Worm (Caenorhabditis elegans) whole organism, L4 larva: ENCODE measurements around the gene ZK512.2.
A peak's percentile ranks its signal among the peaks of the same experiment; 100 is the strongest.

ENCODE experiments used
- F49E8.2 ChIP-seq: sonication (generic microtip); optimal IDR thresholded peaks from 2 replicates; lab custom pipeline; 2016; ENCODE audit warnings: missing compliant biosample characterization, mild to moderate bottlenecking, missing genetic modification characterization, borderline replicate concordance
- ZK546.5 ChIP-seq, 2 experiments: sonication (generic microtip); optimal IDR thresholded peaks; 2 replicates each; lab custom pipeline; 2017; ENCODE audit warnings: missing biosample characterization in 2 of 2, missing genetic modification characterization in 2 of 2
- aha-1 ChIP-seq: fragments of 150-350 bp; peaks from one replicate; lab custom pipeline; 2014; ENCODE audit warnings: missing biosample characterization, missing genetic modification characterization
- attf-4 ChIP-seq: sonication (generic microtip); optimal IDR thresholded peaks from 3 replicates; lab custom pipeline; 2017; ENCODE audit warnings: missing biosample characterization, missing genetic modification characterization
- ceh-28 ChIP-seq: fragments of 150-350 bp; optimal IDR thresholded peaks from 2 replicates; lab custom pipeline; 2014; ENCODE audit warnings: missing biosample characterization, missing genetic modification reagents, missing genetic modification characterization
- ceh-32 ChIP-seq: sonication (generic microtip); optimal IDR thresholded peaks from 2 replicates; lab custom pipeline; 2016; ENCODE audit warnings: mild to moderate bottlenecking, missing genetic modification characterization, missing compliant biosample characterization; ENCODE audit not compliant: poor library complexity
- ceh-44 ChIP-seq: fragments of 200-800 bp; sonication (Bioruptor generic); IDR thresholded peaks from 2 replicates; pipeline ENCODE4 v1.3.6; 2022; ENCODE audit warnings: missing genetic modification reagents, missing genetic modification characterization, missing compliant biosample characterization
- ceh-62 ChIP-seq: sonication (generic microtip); optimal IDR thresholded peaks from 2 replicates; lab custom pipeline; 2017; ENCODE audit warnings: missing biosample characterization, missing genetic modification characterization
- ces-1 ChIP-seq: fragments of 150-350 bp; sonication (generic microtip); optimal IDR thresholded peaks from 4 replicates; lab custom pipeline; 2014; ENCODE audit warnings: missing biosample characterization, missing genetic modification reagents, missing genetic modification characterization
- cey-2 ChIP-seq: sonication (generic microtip); optimal IDR thresholded peaks from 3 replicates; lab custom pipeline; 2017; ENCODE audit warnings: missing genetic modification characterization, mild to moderate bottlenecking, missing compliant biosample characterization, antibody characterized with exemption, borderline replicate concordance; ENCODE audit not compliant: insufficient read depth
- daf-12 ChIP-seq: fragments of 150-350 bp; optimal IDR thresholded peaks from 2 replicates; lab custom pipeline; 2014; ENCODE audit warnings: missing biosample characterization, missing genetic modification reagents, missing genetic modification characterization
- daf-19 ChIP-seq: fragments of 200-800 bp; sonication (Bioruptor generic); conservative IDR thresholded peaks from 2 replicates; pipeline ENCODE4 v1.3.6; 2022; ENCODE audit warnings: missing genetic modification characterization, missing compliant biosample characterization
- dmd-8 ChIP-seq: fragments of 200-800 bp; sonication (Bioruptor generic); IDR thresholded peaks from 2 replicates; pipeline ENCODE4 v1.3.6; 2022; ENCODE audit warnings: missing genetic modification characterization, missing compliant biosample characterization
- dmd-9 ChIP-seq: fragments of 200-800 bp; sonication (Bioruptor generic); IDR thresholded peaks from 2 replicates; pipeline ENCODE4 v1.3.6; 2022; ENCODE audit warnings: missing genetic modification reagents, missing genetic modification characterization, missing compliant biosample characterization
- dve-1 ChIP-seq: sonication (generic microtip); optimal IDR thresholded peaks from 2 replicates; lab custom pipeline; 2017; ENCODE audit warnings: antibody characterized with exemption, mild to moderate bottlenecking, missing genetic modification characterization, missing compliant biosample characterization; ENCODE audit not compliant: insufficient read depth
- gei-8 ChIP-seq: fragments of 200-800 bp; sonication (Bioruptor generic); optimal IDR thresholded peaks from 2 replicates; lab custom pipeline; 2018; ENCODE audit warnings: mild to moderate bottlenecking, missing genetic modification characterization, missing compliant biosample characterization
- hmg-1.1 ChIP-seq: fragments of 200-800 bp; sonication (Bioruptor generic); IDR thresholded peaks from 2 replicates; pipeline ENCODE4 v1.3.6; 2022; ENCODE audit warnings: missing genetic modification reagents, missing genetic modification characterization, missing compliant biosample characterization
- lin-15B ChIP-seq: fragments of 150-350 bp; sonication (generic microtip); optimal IDR thresholded peaks from 3 replicates; lab custom pipeline; 2014; ENCODE audit warnings: missing biosample characterization, missing genetic modification characterization
- lir-3 ChIP-seq: sonication (generic microtip); optimal IDR thresholded peaks from 2 replicates; lab custom pipeline; 2016; ENCODE audit warnings: mild to moderate bottlenecking, missing genetic modification characterization, missing compliant biosample characterization
- lsy-2 ChIP-seq, 2 experiments: fragments of 150-350 bp in 1 of 2; sonication (generic microtip) in 1 of 2; optimal IDR thresholded peaks; 2 replicates each; lab custom pipeline; 2014 to 2017; ENCODE audit warnings: missing biosample characterization in 2 of 2, missing genetic modification characterization in 2 of 2
- madf-9 ChIP-seq: fragments of 200-800 bp; sonication (Bioruptor generic); conservative IDR thresholded peaks from 2 replicates; pipeline ENCODE4 v1.3.6; 2022; ENCODE audit warnings: missing genetic modification reagents, missing genetic modification characterization, missing compliant biosample characterization
- mdt-29 ChIP-seq: fragments of 200-800 bp; sonication (Bioruptor generic); IDR thresholded peaks from 2 replicates; pipeline ENCODE4 v1.3.6; 2022; ENCODE audit warnings: missing genetic modification reagents, missing genetic modification characterization, missing compliant biosample characterization
- mes-2 ChIP-seq: sonication (generic microtip); optimal IDR thresholded peaks from 2 replicates; lab custom pipeline; 2016; ENCODE audit warnings: missing genotype, mild to moderate bottlenecking, missing genetic modification characterization, missing compliant biosample characterization; ENCODE audit not compliant: poor library complexity, severe bottlenecking
- nhr-42 ChIP-seq: fragments of 200-800 bp; sonication (Bioruptor generic); IDR thresholded peaks from 2 replicates; pipeline ENCODE4 v1.3.6; 2022; ENCODE audit warnings: missing genetic modification characterization, missing compliant biosample characterization
- nhr-6 ChIP-seq: fragments of 150-350 bp; optimal IDR thresholded peaks from 2 replicates; lab custom pipeline; 2014; ENCODE audit warnings: missing biosample characterization, missing genetic modification characterization
- nhr-76 ChIP-seq: fragments of 150-350 bp; optimal IDR thresholded peaks from 2 replicates; lab custom pipeline; 2014; ENCODE audit warnings: missing biosample characterization, missing genetic modification characterization
- pha-4 ChIP-seq, 2 experiments: fragments of 150-350 bp in 1 of 2; fragments of 200-800 bp in 1 of 2; sonication (Bioruptor generic) in 1 of 2; IDR thresholded peaks in 1 of 2; optimal IDR thresholded peaks in 1 of 2; 2 replicates each; pipeline versions ENCODE4 v1.3.6 to Lab custom; 2014 to 2022; ENCODE audit warnings: missing genetic modification characterization in 2 of 2, missing genetic modification reagents in 2 of 2, missing biosample characterization in 1 of 2, missing compliant biosample characterization in 1 of 2
- rbr-2 ChIP-seq: sonication (generic microtip); optimal IDR thresholded peaks from 2 replicates; lab custom pipeline; 2016; ENCODE audit warnings: missing genotype, missing genetic modification characterization, missing compliant biosample characterization
- tra-1 ChIP-seq: fragments of 200-800 bp; sonication (Bioruptor generic); IDR thresholded peaks from 2 replicates; pipeline ENCODE4 v1.3.6; 2022; ENCODE audit warnings: missing genetic modification reagents, missing genetic modification characterization, missing compliant biosample characterization
- unc-62 ChIP-seq, 3 experiments: fragments of 150-350 bp in 1 of 3; sonication (generic microtip); optimal IDR thresholded peaks in 2 of 3; peaks in 1 of 3; 1 replicate in 1 of 3; 2 replicates in 2 of 3; lab custom pipeline; 2014 to 2017; ENCODE audit warnings: missing biosample characterization in 3 of 3, missing genetic modification characterization in 3 of 3, missing genetic modification reagents in 3 of 3, missing genotype in 1 of 3
- zfp-2 ChIP-seq: sonication (generic microtip); optimal IDR thresholded peaks from 2 replicates; lab custom pipeline; 2016; ENCODE audit warnings: mild to moderate bottlenecking, missing genetic modification characterization, missing compliant biosample characterization
- zip-11 ChIP-seq: fragments of 200-800 bp; sonication (Bioruptor generic); IDR thresholded peaks from 2 replicates; pipeline ENCODE4 v1.3.6; 2022; ENCODE audit warnings: missing genetic modification characterization, missing compliant biosample characterization

Gene ZK512.2

DNA sequence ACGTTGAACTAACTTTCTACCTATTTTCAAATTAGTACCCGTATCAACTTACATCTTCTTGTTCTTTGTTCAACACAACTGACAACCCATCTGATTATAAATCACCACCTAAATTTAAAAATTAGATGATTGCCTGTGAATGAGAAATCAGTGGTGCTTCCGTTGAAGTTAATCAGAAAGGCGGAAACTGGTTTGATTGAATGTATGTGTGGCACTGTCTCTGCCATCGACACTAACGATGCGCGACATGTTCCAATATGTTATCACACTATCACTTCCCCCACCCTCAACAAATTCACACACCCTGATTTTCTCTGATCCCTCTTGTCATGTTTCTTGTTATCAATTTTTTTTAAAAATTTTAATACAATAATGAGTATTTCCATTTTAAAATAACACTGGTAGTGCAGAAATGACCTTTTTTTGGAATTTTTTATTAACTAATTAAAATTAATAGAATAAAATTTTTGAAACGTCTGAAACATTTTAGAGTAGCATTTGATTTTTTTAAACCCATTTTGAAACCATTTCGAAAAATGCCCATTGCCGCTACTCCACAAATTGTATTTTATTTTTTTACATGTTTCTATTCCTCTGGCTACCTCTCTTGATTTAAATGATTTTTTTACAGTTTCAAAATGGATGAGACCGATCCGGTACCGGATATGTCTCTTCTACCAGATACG lies 25.5 kb downstream of the ZK512.2 start, which contains the start of gene ced-11:
Gene ced-11, plus strand, starts transcription at position 636 of the 686 bp plus-strand sequence.
- TF ChIP-seq unc-62 (GFP tag; optimal IDR thresholded peaks at IDR 0.05 in 1 of 2; lab: Kevin White, UChicago) (peak in 1 of 2 experiments; percentile 17), unc-62 (tag; optimal IDR thresholded peaks at IDR 0.05; lab: Kevin White, UChicago) (no peak), nhr-76 (tag; lab: Kevin White, UChicago) (no peak), ceh-44 (GFP tag; lab: Robert Waterston, UW) (no peak), lir-3 (tag; lab: Kevin White, UChicago) (no peak), gei-8 (no peak)

DNA sequence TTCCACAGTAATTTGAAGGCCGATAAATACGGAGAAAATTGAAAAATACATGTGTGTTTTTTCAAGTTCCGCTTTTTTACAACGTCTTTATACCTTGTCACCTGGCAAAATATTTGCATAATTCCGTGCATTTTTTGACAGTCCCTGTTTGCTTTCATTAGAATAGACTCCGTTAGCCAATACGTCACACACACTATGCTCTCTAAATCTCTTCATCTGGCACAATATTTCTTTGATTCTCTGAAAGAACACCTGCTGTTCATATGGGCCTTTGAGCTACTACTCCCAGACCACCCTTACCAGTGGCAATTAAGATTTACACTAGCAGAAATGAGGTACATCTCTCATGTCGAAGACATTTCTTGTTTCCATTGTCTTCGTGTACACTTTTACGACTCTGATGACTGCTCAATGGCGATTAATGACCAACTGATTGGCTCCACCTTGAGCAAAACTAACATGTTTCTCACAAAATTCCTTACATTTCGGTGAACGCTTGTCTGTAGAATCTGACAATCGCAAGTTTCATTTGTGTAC lies 26.2 kb downstream of the ZK512.2 start, which contains the start of gene grl-11:
Gene grl-11, minus strand, starts transcription at position 51 of the 537 bp plus-strand sequence.
- TF ChIP-seq daf-12 (tag; lab: Kevin White, UChicago) = no peak
- peak in 1 of 2 experiments; percentile 81 for TF ChIP-seq unc-62 (GFP tag; optimal IDR thresholded peaks at IDR 0.05 in 1 of 2; lab: Kevin White, UChicago)
- TF ChIP-seq unc-62 (tag; optimal IDR thresholded peaks at IDR 0.05; lab: Kevin White, UChicago) = no peak
- no peak for TF ChIP-seq rbr-2 (tag; lab: Kevin White, UChicago)
- TF ChIP-seq madf-9 (GFP tag; lab: Robert Waterston, UW) = no peak
- TF ChIP-seq mes-2 (tag; lab: Kevin White, UChicago) = no peak

DNA sequence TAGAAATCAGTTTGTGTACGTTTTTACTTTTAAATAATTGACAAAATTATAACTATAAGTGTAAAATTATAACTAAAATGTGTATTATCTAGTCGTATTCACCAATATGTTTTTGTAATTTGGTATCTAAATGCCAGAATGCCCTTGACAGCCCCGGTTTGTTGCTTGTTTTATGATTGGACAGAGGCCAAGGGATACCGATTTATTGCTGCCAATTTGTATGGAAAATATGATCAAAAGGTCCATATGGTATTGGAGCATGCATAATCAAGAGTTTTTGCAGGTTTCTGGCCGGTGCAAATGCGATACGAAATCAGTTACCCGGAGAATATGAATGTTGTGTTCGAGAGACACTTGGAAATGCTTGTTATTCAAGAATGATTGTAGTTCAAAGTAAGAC lies 28.8 kb downstream of the ZK512.2 start:
- TF ChIP-seq unc-62 (GFP tag; optimal IDR thresholded peaks at IDR 0.05 in 1 of 2; lab: Kevin White, UChicago) (peak in 1 of 2 experiments; percentile 77), unc-62 (tag; optimal IDR thresholded peaks at IDR 0.05; lab: Kevin White, UChicago) (no peak), F49E8.2 (tag; lab: Kevin White, UChicago) (no peak), daf-12 (tag; lab: Kevin White, UChicago) (no peak), lin-15B (tag; lab: Kevin White, UChicago) (no peak), daf-19 (GFP tag; lab: Robert Waterston, UW) (no peak), lsy-2 (tag; optimal IDR thresholded peaks at IDR 0.05; lab: Kevin White, UChicago) (no peak), aha-1 (tag; lab: Kevin White, UChicago) (peak; percentile 52), cey-2 (tag; lab: Kevin White, UChicago) (no peak), attf-4 (no peak), dmd-8 (GFP tag; lab: Robert Waterston, UW) (no peak), ces-1 (GFP tag; lab: Kevin White, UChicago) (no peak)

DNA sequence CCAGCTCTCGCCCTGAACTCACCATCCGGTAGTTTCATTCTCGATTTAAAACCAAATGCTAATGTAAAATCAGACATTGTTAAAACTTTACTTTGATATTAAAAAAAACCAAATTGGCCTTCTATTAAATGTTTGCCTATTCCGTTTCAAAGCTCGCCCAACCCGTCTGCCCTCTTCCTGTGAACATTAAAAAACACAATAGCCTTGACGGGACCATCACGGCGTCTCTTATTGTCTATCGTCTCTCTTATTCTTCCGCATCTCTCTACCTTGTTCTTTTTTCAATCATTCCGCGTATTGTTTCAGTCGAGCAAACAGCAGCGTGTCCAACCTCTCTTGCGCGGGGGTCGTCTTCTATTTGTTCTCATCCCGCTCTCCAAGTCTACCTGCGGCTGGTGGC lies 29.9 kb downstream of the ZK512.2 start, which contains the start of gene ZK512.1:
Gene ZK512.1, plus strand, starts transcription at position 301 of the 400 bp plus-strand sequence.
- TF ChIP-seq dve-1 (no peak), dmd-9 (no peak), tra-1 (no peak), aha-1 (tag; lab: Kevin White, UChicago) (no peak), ces-1 (GFP tag; lab: Kevin White, UChicago) (no peak), ceh-62 (tag; lab: Kevin White, UChicago) (no peak), ZK546.5 (tag; optimal IDR thresholded peaks at IDR 0.05; lab: Kevin White, UChicago) (no peak), mdt-29 (GFP tag; lab: Robert Waterston, UW) (no peak), ceh-28 (no peak), nhr-76 (tag; lab: Kevin White, UChicago) (no peak), pha-4 (GFP tag; IDR thresholded peaks at IDR 0.05; lab: Robert Waterston, UW) (no peak), pha-4 (tag; optimal IDR thresholded peaks at IDR 0.05; lab: Kevin White, UChicago) (no peak), nhr-42 (GFP tag; lab: Robert Waterston, UW) (no peak), hmg-1.1 (no peak), nhr-6 (tag; lab: Kevin White, UChicago) (no peak), dmd-8 (GFP tag; lab: Robert Waterston, UW) (no peak), ceh-32 (tag; lab: Kevin White, UChicago) (no peak), zip-11 (GFP tag; lab: Robert Waterston, UW) (no peak), zfp-2 (tag; lab: Kevin White, UChicago) (no peak)
